Worm (Caenorhabditis elegans) whole organism, mixed stage, embryonic: ENCODE data around the gene col-153.

Experiments
- M03D4.4 ChIP-seq: sonication (generic microtip); optimal IDR thresholded peaks from 2 replicates; lab custom pipeline; 2017; ENCODE audit warnings: mild to moderate bottlenecking, missing genetic modification characterization, missing compliant biosample characterization
- bed-3 ChIP-seq: fragments of 200-800 bp; sonication (Bioruptor generic); optimal IDR thresholded peaks from 3 replicates; lab custom pipeline; 2018; ENCODE audit warnings: mild to moderate bottlenecking, missing genetic modification characterization, moderate library complexity, missing compliant biosample characterization
- ceh-39 ChIP-seq: fragments of 150-350 bp; optimal IDR thresholded peaks from 2 replicates; lab custom pipeline; 2014; ENCODE audit warnings: missing biosample characterization, missing genetic modification characterization
- ceh-43 ChIP-seq: fragments of 200-800 bp; sonication (Bioruptor generic); optimal IDR thresholded peaks from 2 replicates; lab custom pipeline; 2018; ENCODE audit warnings: mild to moderate bottlenecking, missing genetic modification characterization, moderate library complexity, missing compliant biosample characterization
- ceh-83 ChIP-seq: fragments of 200-800 bp; sonication (Bioruptor generic); optimal IDR thresholded peaks from 2 replicates; lab custom pipeline; 2018; ENCODE audit warnings: mild to moderate bottlenecking, missing genetic modification characterization, missing compliant biosample characterization
- ces-1 ChIP-seq: fragments of 150-350 bp; optimal IDR thresholded peaks from 2 replicates; lab custom pipeline; 2014; ENCODE audit warnings: missing biosample characterization, missing genetic modification reagents, missing genetic modification characterization
- cnd-1 ChIP-seq: fragments of 200-800 bp; sonication (Bioruptor generic); optimal IDR thresholded peaks from 2 replicates; lab custom pipeline; 2018; ENCODE audit warnings: mild to moderate bottlenecking, missing genetic modification characterization, missing compliant biosample characterization
- drap-1 ChIP-seq: fragments of 200-800 bp; sonication (Bioruptor generic); optimal IDR thresholded peaks from 3 replicates; lab custom pipeline; 2018; ENCODE audit warnings: mild to moderate bottlenecking, missing genetic modification characterization, missing compliant biosample characterization
- elt-1 ChIP-seq: sonication (generic microtip); optimal IDR thresholded peaks from 2 replicates; lab custom pipeline; 2017; ENCODE audit warnings: missing genetic modification characterization, mild to moderate bottlenecking, missing compliant biosample characterization, antibody characterized with exemption, moderate library complexity, borderline replicate concordance; ENCODE audit not compliant: insufficient read depth
- elt-3 ChIP-seq: fragments of 150-350 bp; optimal IDR thresholded peaks from 2 replicates; lab custom pipeline; 2014; ENCODE audit warnings: missing biosample characterization, missing genetic modification characterization
- flh-1 ChIP-seq: fragments of 200-800 bp; sonication (Bioruptor generic); optimal IDR thresholded peaks from 2 replicates; lab custom pipeline; 2018; ENCODE audit warnings: mild to moderate bottlenecking, missing genetic modification characterization, moderate library complexity, missing compliant biosample characterization
- ham-2 ChIP-seq: fragments of 200-800 bp; sonication (Bioruptor generic); optimal IDR thresholded peaks from 2 replicates; lab custom pipeline; 2018; ENCODE audit warnings: mild to moderate bottlenecking, missing genetic modification characterization, missing compliant biosample characterization
- lin-13 ChIP-seq: fragments of 150-350 bp; optimal IDR thresholded peaks from 2 replicates; lab custom pipeline; 2014; ENCODE audit warnings: missing biosample characterization, missing genetic modification characterization
- lin-32 ChIP-seq: fragments of 200-800 bp; sonication (Bioruptor generic); optimal IDR thresholded peaks from 2 replicates; lab custom pipeline; 2018; ENCODE audit warnings: mild to moderate bottlenecking, missing genetic modification characterization, missing compliant biosample characterization
- lsy-2 ChIP-seq: fragments of 150-350 bp; optimal IDR thresholded peaks from 2 replicates; lab custom pipeline; 2014; ENCODE audit warnings: missing biosample characterization, missing genetic modification characterization
- mab-5 ChIP-seq: fragments of 150-350 bp; optimal IDR thresholded peaks from 2 replicates; lab custom pipeline; 2014; ENCODE audit warnings: missing biosample characterization, missing genetic modification characterization
- nhr-12 ChIP-seq: fragments of 150-350 bp; optimal IDR thresholded peaks from 2 replicates; lab custom pipeline; 2014; ENCODE audit warnings: missing biosample characterization, missing genetic modification characterization
- nhr-2 ChIP-seq: fragments of 150-350 bp; optimal IDR thresholded peaks from 2 replicates; lab custom pipeline; 2014; ENCODE audit warnings: missing biosample characterization, missing genetic modification characterization
- nhr-237 ChIP-seq: fragments of 150-350 bp; optimal IDR thresholded peaks from 2 replicates; lab custom pipeline; 2014; ENCODE audit warnings: missing biosample characterization, missing genetic modification characterization
- nhr-28 ChIP-seq: fragments of 150-350 bp; optimal IDR thresholded peaks from 2 replicates; lab custom pipeline; 2014; ENCODE audit warnings: missing biosample characterization, missing genetic modification characterization
- nhr-76 ChIP-seq: sonication (generic microtip); optimal IDR thresholded peaks from 2 replicates; lab custom pipeline; 2017; ENCODE audit warnings: missing biosample characterization, missing genetic modification characterization
- pha-4 ChIP-seq: fragments of 150-350 bp; optimal IDR thresholded peaks from 2 replicates; lab custom pipeline; 2018; ENCODE audit warnings: missing biosample characterization, missing genetic modification reagents, missing genetic modification characterization
- sem-2 ChIP-seq: fragments of 200-800 bp; sonication (Bioruptor generic); optimal IDR thresholded peaks from 2 replicates; lab custom pipeline; 2018; ENCODE audit warnings: mild to moderate bottlenecking, missing genetic modification characterization, missing compliant biosample characterization
- snpc-4 ChIP-seq: fragments of 150-350 bp; optimal IDR thresholded peaks from 2 replicates; lab custom pipeline; 2014; ENCODE audit warnings: missing biosample characterization, missing genetic modification characterization
- sptf-1 ChIP-seq: sonication (generic microtip); optimal IDR thresholded peaks from 2 replicates; lab custom pipeline; 2017; ENCODE audit warnings: mild to moderate bottlenecking, missing genetic modification characterization, moderate library complexity, missing compliant biosample characterization
- tbx-8 ChIP-seq: fragments of 200-800 bp; sonication (Bioruptor generic); optimal IDR thresholded peaks from 2 replicates; lab custom pipeline; 2018; ENCODE audit warnings: mild to moderate bottlenecking, missing genetic modification characterization, moderate library complexity, missing compliant biosample characterization
- unc-120 ChIP-seq: sonication (generic microtip); optimal IDR thresholded peaks from 2 replicates; lab custom pipeline; 2017; ENCODE audit warnings: missing genetic modification characterization, missing compliant biosample characterization; ENCODE audit not compliant: poor library complexity, severe bottlenecking
- unc-39 ChIP-seq: fragments of 150-350 bp; optimal IDR thresholded peaks from 2 replicates; lab custom pipeline; 2014; ENCODE audit warnings: missing biosample characterization, missing genetic modification characterization
- unc-62 ChIP-seq: fragments of 150-350 bp; optimal IDR thresholded peaks from 2 replicates; lab custom pipeline; 2014; ENCODE audit warnings: missing biosample characterization, missing genetic modification reagents, missing genetic modification characterization
- zip-8 ChIP-seq: fragments of 150-350 bp; optimal IDR thresholded peaks from 2 replicates; lab custom pipeline; 2014; ENCODE audit warnings: missing biosample characterization, missing genetic modification characterization
- ztf-11 ChIP-seq: fragments of 150-350 bp; optimal IDR thresholded peaks from 2 replicates; lab custom pipeline; 2014; ENCODE audit warnings: missing biosample characterization, missing genetic modification characterization

Gene col-153

DNA sequence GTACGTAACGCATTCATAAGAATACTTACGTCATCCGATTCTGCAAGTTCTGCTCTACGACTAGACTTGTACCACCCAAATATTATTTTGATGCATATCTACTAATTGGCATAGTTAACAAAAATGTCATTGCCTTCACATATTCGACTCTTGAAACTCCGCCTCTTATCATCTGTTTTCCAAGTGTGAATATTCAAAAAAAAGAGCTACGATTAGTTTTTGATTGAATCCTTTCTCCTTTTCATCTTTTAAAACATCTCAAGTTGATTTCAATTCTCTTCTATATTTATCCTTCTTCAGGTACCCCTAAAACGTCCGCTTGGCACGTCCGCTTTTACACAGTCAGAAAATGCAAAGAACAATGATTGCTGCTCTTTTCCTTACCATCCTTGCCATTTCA lies 1.7 kb upstream of the col-153 start, which contains the start of gene F17C11.2:
TSS of gene F17C11.2 (plus strand) at position 301 of the 400 bp plus-strand sequence.
- TF ChIP-seq ceh-39 (no peak), nhr-28 (no peak), sptf-1 (no peak), ham-2 (GFP tag; lab: Kevin White, UChicago) (no peak), elt-1 (tag; lab: Kevin White, UChicago) (no peak), nhr-76 (no peak), elt-3 (tag; lab: Kevin White, UChicago) (no peak), pha-4 (tag; lab: Kevin White, UChicago) (no peak)

DNA sequence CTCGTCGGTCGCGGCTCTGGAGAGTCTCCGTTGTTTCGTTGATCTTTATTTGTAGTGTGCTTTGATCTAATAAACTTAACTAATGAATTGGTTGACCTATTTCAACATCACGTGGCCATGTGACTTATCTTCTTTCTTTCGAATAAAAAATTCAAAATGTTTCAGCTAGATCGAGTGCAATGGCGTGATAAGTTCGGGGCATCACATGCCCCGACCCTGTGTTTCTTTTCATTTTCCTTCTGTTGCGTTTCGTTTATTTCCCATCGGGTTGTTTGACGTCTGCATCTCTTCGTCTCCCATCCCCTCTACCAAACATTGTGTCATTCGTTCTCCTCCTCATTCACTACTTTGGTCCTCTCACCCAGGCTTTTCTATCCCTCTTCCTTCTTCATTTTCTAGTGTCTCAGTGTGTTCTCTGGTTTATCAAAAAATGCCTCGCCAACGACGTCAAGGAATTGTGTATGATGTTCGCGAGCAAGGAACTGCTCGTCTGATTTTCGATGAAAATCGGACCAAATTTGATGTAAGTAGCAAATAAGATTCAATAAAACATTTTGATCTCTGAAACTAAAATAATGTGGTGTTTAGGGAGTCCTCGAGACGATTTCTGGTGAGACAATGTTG lies 2.2 kb downstream of the col-153 start, which contains the start of gene F17C11.4:
TSS of gene F17C11.4 (plus strand) at position 206 of the 624 bp plus-strand sequence.
- peak; percentile 6 for TF ChIP-seq ces-1
- no peak for TF ChIP-seq elt-1 (tag; lab: Kevin White, UChicago)
- TF ChIP-seq unc-120 (tag; lab: Kevin White, UChicago), result peak; percentile 14
- TF ChIP-seq, all 35 proteins: peak for 2

DNA sequence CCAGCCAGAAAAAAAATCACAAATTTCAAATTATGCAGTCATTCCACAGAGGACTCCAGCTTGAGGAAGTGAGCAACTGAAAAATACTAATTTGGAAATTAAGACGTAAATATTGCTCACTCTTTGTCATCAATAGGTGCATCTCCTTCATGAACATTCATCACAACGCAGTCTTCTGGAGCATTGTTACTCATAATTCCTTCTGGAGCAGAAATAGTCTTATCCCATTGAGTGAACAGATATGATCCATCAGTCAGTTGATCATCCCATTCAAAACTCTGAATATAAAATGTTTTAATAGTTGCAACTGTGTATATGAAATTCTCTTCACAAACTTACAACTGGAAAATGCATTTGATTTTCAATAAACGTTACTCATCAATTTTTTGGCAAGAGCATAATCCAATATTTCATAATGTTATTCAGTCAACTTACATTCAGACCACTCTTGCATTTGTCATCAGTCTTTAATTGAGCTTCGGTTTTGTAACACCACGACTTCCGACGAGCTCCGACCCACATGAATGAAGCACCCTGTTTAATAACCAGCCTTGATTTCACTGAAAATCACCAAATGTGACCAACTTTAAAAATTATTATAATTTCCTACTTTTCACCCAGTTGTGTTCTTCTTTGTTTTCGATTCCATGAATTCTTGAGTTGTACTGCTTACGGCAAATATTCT lies 4.0 kb downstream of the col-153 start:
- no peak for TF ChIP-seq flh-1
- no peak for TF ChIP-seq ceh-83
- no peak for TF ChIP-seq unc-62 (GFP tag; lab: Kevin White, UChicago)
- no peak for TF ChIP-seq nhr-2 (tag; lab: Kevin White, UChicago)
- TF ChIP-seq drap-1 (GFP tag; lab: Kevin White, UChicago), result no peak
- TF ChIP-seq bed-3 (GFP tag; lab: Kevin White, UChicago), result no peak
- no peak for TF ChIP-seq elt-1 (tag; lab: Kevin White, UChicago)
- TF ChIP-seq cnd-1 (tag; lab: Kevin White, UChicago), result no peak
- TF ChIP-seq nhr-12 (tag; lab: Kevin White, UChicago), result no peak
- no peak for TF ChIP-seq unc-39 (tag; lab: Kevin White, UChicago)
- TF ChIP-seq ceh-43 (GFP tag; lab: Kevin White, UChicago), result no peak
- TF ChIP-seq lsy-2 (tag; lab: Kevin White, UChicago), result no peak
- TF ChIP-seq lin-13, result no peak
- TF ChIP-seq nhr-76, result no peak
- no peak for TF ChIP-seq tbx-8 (GFP tag; lab: Kevin White, UChicago)
- TF ChIP-seq, all 35 proteins: peak for 0

DNA sequence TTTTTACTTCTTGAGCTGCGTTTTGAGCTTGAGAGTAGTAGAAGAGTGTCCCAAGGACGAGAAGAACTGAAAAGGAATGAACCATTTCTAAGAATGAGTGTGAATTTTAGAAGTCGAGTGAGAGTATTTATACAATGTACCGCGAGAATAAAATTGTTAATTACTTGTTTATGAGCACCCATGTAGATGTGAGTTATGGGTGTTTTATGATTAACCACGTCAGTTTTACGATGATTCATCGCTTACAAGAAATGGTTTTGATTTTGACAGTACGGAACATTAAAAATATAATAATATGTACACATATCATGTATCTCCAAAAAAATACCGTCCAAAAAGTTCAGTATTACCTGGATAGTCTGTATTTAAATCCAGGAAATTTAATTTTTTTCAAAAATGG lies 4.7 kb downstream of the col-153 start, which contains the start of gene clec-221:
TSS of gene clec-221 (minus strand) at position 101 of the 400 bp plus-strand sequence.
- TF ChIP-seq tbx-8 (GFP tag; lab: Kevin White, UChicago), result no peak
- no peak for TF ChIP-seq sptf-1
- no peak for TF ChIP-seq elt-3 (tag; lab: Kevin White, UChicago)
- TF ChIP-seq nhr-2 (tag; lab: Kevin White, UChicago), result no peak
- TF ChIP-seq snpc-4 (tag; lab: Kevin White, UChicago), result no peak
- no peak for TF ChIP-seq flh-1
- TF ChIP-seq unc-120 (tag; lab: Kevin White, UChicago), result no peak
- TF ChIP-seq lin-13, result no peak
- TF ChIP-seq elt-1 (tag; lab: Kevin White, UChicago), result no peak
- TF ChIP-seq bed-3 (GFP tag; lab: Kevin White, UChicago), result no peak
- TF ChIP-seq sem-2 (GFP tag; lab: Kevin White, UChicago), result no peak
- no peak for TF ChIP-seq pha-4 (tag; lab: Kevin White, UChicago)
- TF ChIP-seq nhr-76, result no peak
- no peak for TF ChIP-seq zip-8 (tag; lab: Kevin White, UChicago)
- TF ChIP-seq ces-1, result no peak
- TF ChIP-seq mab-5 (tag; lab: Kevin White, UChicago), result no peak
- TF ChIP-seq nhr-237, result no peak

DNA sequence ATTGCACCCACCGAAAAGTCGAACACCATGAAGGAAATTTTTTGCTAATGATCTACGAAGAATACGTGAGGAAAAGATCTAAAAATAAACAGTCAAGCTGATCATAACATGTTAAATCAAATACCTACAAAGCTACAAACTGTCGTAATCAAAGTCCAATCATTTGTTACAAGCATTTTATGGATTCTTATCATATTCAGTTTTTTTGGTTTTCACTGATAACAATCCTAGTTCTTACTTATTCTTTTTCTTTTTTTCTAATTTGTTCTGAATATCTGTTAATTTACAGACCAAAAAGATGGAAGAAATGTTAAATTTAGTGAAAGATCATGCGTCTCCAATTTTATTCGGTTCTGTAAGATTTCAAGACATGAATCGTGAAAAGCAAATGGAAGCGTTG lies 5.2 kb downstream of the col-153 start, which contains the start of gene F17C11.6:
TSS of gene F17C11.6 (plus strand) at position 290 of the 400 bp plus-strand sequence.
- TF ChIP-seq ztf-11 (tag; lab: Kevin White, UChicago) (no peak), mab-5 (tag; lab: Kevin White, UChicago) (no peak), lin-32 (no peak), M03D4.4 (tag; lab: Kevin White, UChicago) (no peak), lin-13 (no peak), ceh-39 (no peak), nhr-2 (tag; lab: Kevin White, UChicago) (no peak)
- TF ChIP-seq, all 35 proteins: peak for 0
